Worm (Caenorhabditis elegans): ENCODE data around the gene spe-10.

DNA sequence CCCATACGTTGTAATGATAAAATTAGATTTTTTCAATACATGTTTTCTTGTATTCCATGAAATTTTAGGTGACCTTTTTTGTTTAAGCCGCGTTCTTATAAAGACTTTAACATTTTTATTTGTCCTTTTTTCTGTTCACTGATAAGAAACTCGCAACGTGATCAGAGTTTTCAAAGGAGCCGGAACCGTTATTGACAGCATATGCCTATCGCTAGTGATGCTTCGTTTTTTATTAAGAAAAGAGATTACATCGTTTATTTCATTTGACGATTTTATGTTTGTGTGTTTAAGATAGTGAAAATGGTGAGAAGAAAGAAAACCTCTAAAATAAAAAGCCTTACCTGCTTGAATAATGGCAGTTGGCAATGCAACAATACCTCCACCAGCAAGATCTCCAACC is 48.6 kb downstream of the spe-10 start:
- TF ChIP-seq fkh-10 (GFP tag; optimal IDR thresholded peaks at IDR 0.05) (no peak), ama-1 (optimal IDR thresholded peaks at IDR 0.05) (no peak), nfya-1 (tag; optimal IDR thresholded peaks at IDR 0.05; ENCODE audit: insufficient read depth) (no peak), egl-27 (tag; optimal IDR thresholded peaks at IDR 0.05) (no peak), fkh-2 (tag; optimal IDR thresholded peaks at IDR 0.05) (no peak)

Data from whole organism, L3 larva.